Worm (Caenorhabditis elegans) whole organism, L3 larva: ENCODE data around the gene K01A11.1.

Experiments used
- aly-2 ChIP-seq: fragments of 150-350 bp; optimal IDR thresholded peaks from 2 replicates; lab custom pipeline; 2014; ENCODE audit warnings: missing biosample characterization, missing genetic modification characterization
- ama-1 ChIP-seq: fragments of 150-350 bp; optimal IDR thresholded peaks from 2 replicates; lab custom pipeline; 2018
- egl-27 ChIP-seq: sonication (generic microtip); optimal IDR thresholded peaks from 4 replicates; lab custom pipeline; 2017; ENCODE audit warnings: missing biosample characterization, missing genetic modification reagents, missing genetic modification characterization
- lin-39 ChIP-seq: fragments of 150-350 bp; optimal IDR thresholded peaks from 2 replicates; lab custom pipeline; 2018; ENCODE audit warnings: missing biosample characterization, missing genetic modification reagents, missing genetic modification characterization
- pha-4 ChIP-seq: fragments of 150-350 bp; optimal IDR thresholded peaks from 2 replicates; lab custom pipeline; 2014; ENCODE audit warnings: missing biosample characterization, missing genetic modification reagents, missing genetic modification characterization
- pqm-1 ChIP-seq: fragments of 150-350 bp; optimal IDR thresholded peaks from 2 replicates; lab custom pipeline; 2017; ENCODE audit warnings: missing biosample characterization, missing genetic modification characterization, inconsistent platforms
- snpc-4 ChIP-seq: fragments of 150-350 bp; optimal IDR thresholded peaks from 2 replicates; lab custom pipeline; 2014; ENCODE audit warnings: missing biosample characterization, missing genetic modification characterization
- unc-39 ChIP-seq: sonication (generic microtip); optimal IDR thresholded peaks from 4 replicates; lab custom pipeline; 2017; ENCODE audit warnings: missing biosample characterization, missing genetic modification characterization
- unc-62 ChIP-seq: fragments of 150-350 bp; sonication (generic microtip); optimal IDR thresholded peaks from 4 replicates; lab custom pipeline; 2014; ENCODE audit warnings: missing biosample characterization, missing genetic modification reagents, missing genetic modification characterization
- ztf-11 ChIP-seq: fragments of 150-350 bp; optimal IDR thresholded peaks from 2 replicates; lab custom pipeline; 2014; ENCODE audit warnings: missing biosample characterization, missing genetic modification characterization
- ztf-4 ChIP-seq: fragments of 150-350 bp; optimal IDR thresholded peaks from 2 replicates; lab custom pipeline; 2014; ENCODE audit warnings: missing biosample characterization, missing genetic modification characterization

ce11 chrIII:3480950-3481349 is 49.7 kb upstream of the K01A11.1 start:
- TF ChIP-seq ama-1: no peak
- TF ChIP-seq pqm-1: no peak
- no peak for TF ChIP-seq egl-27 (tag; lab: Kevin White, UChicago)
- TF ChIP-seq lin-39 (tag; lab: Kevin White, UChicago): no peak
- no peak for TF ChIP-seq snpc-4 (tag; lab: Kevin White, UChicago)
- no peak for TF ChIP-seq aly-2 (tag; lab: Kevin White, UChicago)
- no peak for TF ChIP-seq ztf-4 (tag; lab: Kevin White, UChicago)
- TF ChIP-seq unc-62 (GFP tag; lab: Kevin White, UChicago): no peak
- no peak for TF ChIP-seq ztf-11 (tag; lab: Kevin White, UChicago)
- TF ChIP-seq unc-39 (tag; lab: Kevin White, UChicago): no peak
- TF ChIP-seq pha-4 (tag; lab: Kevin White, UChicago): no peak
